Worm (Caenorhabditis elegans) whole organism, L4/young adult: ENCODE measurements around the gene C52E2.2.

Source experiments
- W03F9.2 ChIP-seq: fragments of 150-350 bp; optimal IDR thresholded peaks from 2 replicates; lab custom pipeline; 2014; ENCODE audit warnings: missing biosample characterization, missing genetic modification characterization
- dao-5 ChIP-seq: sonication (generic microtip); optimal IDR thresholded peaks from 2 replicates; lab custom pipeline; 2016; ENCODE audit warnings: missing genotype, missing genetic modification characterization, moderate library complexity, missing compliant biosample characterization
- him-1 ChIP-seq: sonication (generic microtip); optimal IDR thresholded peaks from 2 replicates; lab custom pipeline; 2016; ENCODE audit warnings: missing genotype, missing genetic modification reagents, missing genetic modification characterization, missing compliant biosample characterization

DNA sequence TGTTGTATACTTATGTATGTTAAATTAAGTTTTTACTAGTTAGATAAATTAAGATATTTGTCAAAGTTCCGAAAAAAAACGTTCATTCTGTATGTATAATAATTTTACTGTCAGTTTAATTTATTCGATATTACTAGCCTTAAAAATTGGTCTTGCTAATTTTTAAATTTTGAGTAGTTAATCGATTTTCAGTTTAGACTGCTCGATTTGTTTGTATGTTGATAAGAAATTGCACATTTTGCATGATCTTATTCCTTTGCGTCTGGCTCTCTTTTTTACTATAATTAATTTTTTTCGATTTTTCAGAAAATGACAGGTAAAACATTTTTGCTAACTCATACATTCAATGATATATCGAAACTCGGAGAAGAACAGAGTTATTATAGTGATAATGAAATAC, 47.3 kb downstream of the C52E2.2 start, which contains the start of gene math-24:
- TF ChIP-seq W03F9.2 (tag; lab: Kevin White, UChicago) (no peak), him-1 (tag; lab: Kevin White, UChicago) (no peak), dao-5 (no peak)
